Worm (Caenorhabditis elegans) whole organism, early embryonic: ENCODE data around the gene dyf-2.

Source experiments
- B0310.2 ChIP-seq: sonication (generic microtip); optimal IDR thresholded peaks from 2 replicates; lab custom pipeline; 2016; ENCODE audit warnings: mild to moderate bottlenecking, missing genetic modification characterization, missing compliant biosample characterization
- F13C5.2 ChIP-seq: sonication (generic microtip); optimal IDR thresholded peaks from 2 replicates; lab custom pipeline; 2017; ENCODE audit warnings: mild to moderate bottlenecking, missing genetic modification characterization, inconsistent platforms, missing compliant biosample characterization
- aly-1 ChIP-seq: sonication (generic microtip); optimal IDR thresholded peaks from 2 replicates; lab custom pipeline; 2016; ENCODE audit warnings: missing genetic modification characterization, missing compliant biosample characterization
- ama-1 ChIP-seq: fragments of 150-350 bp; optimal IDR thresholded peaks from 2 replicates; lab custom pipeline; 2014
- ceh-13 ChIP-seq: fragments of 200-800 bp; sonication (Bioruptor generic); optimal IDR thresholded peaks from 2 replicates; lab custom pipeline; 2018; ENCODE audit warnings: mild to moderate bottlenecking, missing genetic modification characterization, missing compliant biosample characterization
- ceh-36 ChIP-seq: sonication (generic microtip); optimal IDR thresholded peaks from 2 replicates; lab custom pipeline; 2016; ENCODE audit warnings: missing genetic modification characterization, inconsistent platforms, missing compliant biosample characterization
- ets-7 ChIP-seq: sonication (generic microtip); optimal IDR thresholded peaks from 2 replicates; lab custom pipeline; 2016; ENCODE audit warnings: missing genotype, missing genetic modification characterization, missing compliant biosample characterization
- flt-1 ChIP-seq: fragments of 200-800 bp; sonication (Bioruptor generic); IDR thresholded peaks from 2 replicates; pipeline ENCODE4 v1.3.6; 2022; ENCODE audit warnings: missing genetic modification characterization, missing compliant biosample characterization
- hmbx-1 ChIP-seq: sonication (generic microtip); optimal IDR thresholded peaks from 2 replicates; lab custom pipeline; 2016; ENCODE audit warnings: mild to moderate bottlenecking, missing genetic modification characterization, missing compliant biosample characterization
- hmg-4 ChIP-seq: fragments of 200-800 bp; sonication (Bioruptor generic); optimal IDR thresholded peaks from 2 replicates; lab custom pipeline; 2018; ENCODE audit warnings: mild to moderate bottlenecking, missing genetic modification characterization, missing compliant biosample characterization
- hnd-1 ChIP-seq: sonication (generic microtip); optimal IDR thresholded peaks from 2 replicates; lab custom pipeline; 2016; ENCODE audit warnings: missing genetic modification characterization, missing compliant biosample characterization
- pes-1 ChIP-seq: fragments of 200-800 bp; sonication (Bioruptor generic); IDR thresholded peaks from 2 replicates; pipeline ENCODE4 v1.3.6; 2022; ENCODE audit warnings: missing genetic modification reagents, missing genetic modification characterization, missing compliant biosample characterization
- scrt-1 ChIP-seq: fragments of 200-800 bp; sonication (Bioruptor generic); IDR thresholded peaks from 2 replicates; pipeline ENCODE4 v1.3.6; 2022; ENCODE audit warnings: missing genetic modification characterization, missing compliant biosample characterization
- sea-1 ChIP-seq: fragments of 200-800 bp; sonication (Bioruptor generic); conservative IDR thresholded peaks from 2 replicates; pipeline ENCODE4 v1.3.6; 2022; ENCODE audit warnings: missing genetic modification characterization, missing compliant biosample characterization
- tbx-11 ChIP-seq: fragments of 200-800 bp; sonication (Bioruptor generic); IDR thresholded peaks from 2 replicates; pipeline ENCODE4 v1.3.6; 2022; ENCODE audit warnings: missing genetic modification characterization, missing compliant biosample characterization
- tbx-37 ChIP-seq: fragments of 200-800 bp; sonication (Bioruptor generic); conservative IDR thresholded peaks from 2 replicates; pipeline ENCODE4 v1.3.6; 2022; ENCODE audit warnings: missing genetic modification reagents, missing genetic modification characterization, missing compliant biosample characterization
- tra-4 ChIP-seq: sonication (generic microtip); optimal IDR thresholded peaks from 2 replicates; lab custom pipeline; 2017; ENCODE audit warnings: missing genetic modification characterization, missing compliant biosample characterization

dyf-2 gene

ce11 chrIII:13686309-13686708 is at the start of gene dyf-2:
Gene dyf-2, minus strand, starts transcription at chrIII:13686445.
- TF ChIP-seq tra-4 (tag; lab: Kevin White, UChicago) = no peak
- no peak for TF ChIP-seq tbx-37 (GFP tag; lab: Robert Waterston, UW)
- TF ChIP-seq ets-7 (tag; lab: Kevin White, UChicago) = no peak
- TF ChIP-seq hmbx-1 = no peak
- TF ChIP-seq scrt-1 (GFP tag; lab: Robert Waterston, UW) = no peak
- no peak for TF ChIP-seq pes-1

- TF ChIP-seq B0310.2 = no peak
- TF ChIP-seq ceh-13 (GFP tag; lab: Kevin White, UChicago) = no peak
- no peak for TF ChIP-seq pes-1
- no peak for TF ChIP-seq flt-1 (GFP tag; lab: Robert Waterston, UW)
- no peak for TF ChIP-seq hmg-4
- no peak for TF ChIP-seq tbx-11 (GFP tag; lab: Robert Waterston, UW)
- TF ChIP-seq ets-7 (tag; lab: Kevin White, UChicago) = no peak
- no peak for TF ChIP-seq hnd-1 (tag; lab: Kevin White, UChicago)
- TF ChIP-seq ama-1 (lab: Kevin White, UChicago) = no peak
- TF ChIP-seq F13C5.2 (tag; lab: Kevin White, UChicago) = no peak
- TF ChIP-seq aly-1 (tag; lab: Kevin White, UChicago) = no peak
- TF ChIP-seq sea-1 = no peak
- no peak for TF ChIP-seq ceh-36
- TF ChIP-seq tra-4 (tag; lab: Kevin White, UChicago) = no peak
- TF ChIP-seq scrt-1 (GFP tag; lab: Robert Waterston, UW) = no peak
Observed at ce11 chrIII:13735008-13735407, 48.8 kb upstream of the dyf-2 start, which contains the start of gene W06F12.3. Gene W06F12.3, plus strand, starts transcription at chrIII:13735030.

ce11 chrIII:13733833-13734232 is 47.6 kb upstream of the dyf-2 start:
- no peak for TF ChIP-seq scrt-1 (GFP tag; lab: Robert Waterston, UW)
- TF ChIP-seq sea-1 = no peak
- no peak for TF ChIP-seq F13C5.2 (tag; lab: Kevin White, UChicago)
- no peak for TF ChIP-seq ceh-36
- TF ChIP-seq ets-7 (tag; lab: Kevin White, UChicago) = no peak
- TF ChIP-seq ama-1 (lab: Kevin White, UChicago) = no peak
- no peak for TF ChIP-seq tra-4 (tag; lab: Kevin White, UChicago)
- no peak for TF ChIP-seq aly-1 (tag; lab: Kevin White, UChicago)
- TF ChIP-seq hmbx-1 = no peak
- TF ChIP-seq hnd-1 (tag; lab: Kevin White, UChicago) = no peak
- no peak for TF ChIP-seq tbx-11 (GFP tag; lab: Robert Waterston, UW)
- no peak for TF ChIP-seq pes-1
- no peak for TF ChIP-seq flt-1 (GFP tag; lab: Robert Waterston, UW)
- no peak for TF ChIP-seq ceh-13 (GFP tag; lab: Kevin White, UChicago)
- no peak for TF ChIP-seq B0310.2
- no peak for TF ChIP-seq tbx-37 (GFP tag; lab: Robert Waterston, UW)

- no peak for TF ChIP-seq ceh-13 (GFP tag; lab: Kevin White, UChicago)
- no peak for TF ChIP-seq ceh-36
- no peak for TF ChIP-seq F13C5.2 (tag; lab: Kevin White, UChicago)
- TF ChIP-seq tbx-11 (GFP tag; lab: Robert Waterston, UW) = no peak
- no peak for TF ChIP-seq B0310.2
- no peak for TF ChIP-seq sea-1
- TF ChIP-seq hmg-4 = no peak
- TF ChIP-seq ama-1 (lab: Kevin White, UChicago) = no peak
- TF ChIP-seq tbx-37 (GFP tag; lab: Robert Waterston, UW) = no peak
- no peak for TF ChIP-seq ets-7 (tag; lab: Kevin White, UChicago)
- TF ChIP-seq hmbx-1 = no peak
- no peak for TF ChIP-seq hnd-1 (tag; lab: Kevin White, UChicago)
- no peak for TF ChIP-seq flt-1 (GFP tag; lab: Robert Waterston, UW)
- TF ChIP-seq pes-1 = no peak
- no peak for TF ChIP-seq tra-4 (tag; lab: Kevin White, UChicago)
- TF ChIP-seq aly-1 (tag; lab: Kevin White, UChicago) = no peak
- TF ChIP-seq scrt-1 (GFP tag; lab: Robert Waterston, UW) = no peak
Observed at ce11 chrIII:13732665-13733064, 46.4 kb upstream of the dyf-2 start.

ce11 chrIII:13731589-13731988 is 45.3 kb upstream of the dyf-2 start, which contains the start of gene W06F12.2:
Gene W06F12.2, minus strand, starts transcription at chrIII:13731689.
- TF ChIP-seq scrt-1 (GFP tag; lab: Robert Waterston, UW) (no peak), flt-1 (GFP tag; lab: Robert Waterston, UW) (no peak), aly-1 (tag; lab: Kevin White, UChicago) (no peak), hmg-4 (no peak)

- TF ChIP-seq aly-1 (tag; lab: Kevin White, UChicago) = no peak
- TF ChIP-seq hnd-1 (tag; lab: Kevin White, UChicago) = no peak
- TF ChIP-seq pes-1 = no peak
- TF ChIP-seq scrt-1 (GFP tag; lab: Robert Waterston, UW) = no peak
- no peak for TF ChIP-seq hmbx-1
- no peak for TF ChIP-seq ceh-13 (GFP tag; lab: Kevin White, UChicago)
- no peak for TF ChIP-seq tbx-11 (GFP tag; lab: Robert Waterston, UW)
- no peak for TF ChIP-seq hmg-4
Observed at ce11 chrIII:13729760-13730159, 43.5 kb upstream of the dyf-2 start.

- TF ChIP-seq ama-1 (lab: Kevin White, UChicago) (peak; percentile 9), hmbx-1 (no peak)
Observed at ce11 chrIII:13724018-13724892, 38.0 kb upstream of the dyf-2 start.
